Worm (Caenorhabditis elegans) whole organism, L1 larva: ENCODE results near the gene ttm-2.

Experiments
- C04F5.9 ChIP-seq: sonication (generic microtip); optimal IDR thresholded peaks from 2 replicates; lab custom pipeline; 2016; ENCODE audit warnings: missing genetic modification characterization, missing compliant biosample characterization
- F16B12.6 ChIP-seq: fragments of 150-350 bp; optimal IDR thresholded peaks from 2 replicates; lab custom pipeline; 2014; ENCODE audit warnings: missing biosample characterization, missing genetic modification characterization
- aha-1 ChIP-seq: fragments of 150-350 bp; optimal IDR thresholded peaks from 2 replicates; lab custom pipeline; 2014; ENCODE audit warnings: missing biosample characterization, missing genetic modification characterization
- blmp-1 ChIP-seq: fragments of 150-350 bp; optimal IDR thresholded peaks from 2 replicates; lab custom pipeline; 2014; ENCODE audit warnings: missing biosample characterization, missing genetic modification characterization
- ceh-63 ChIP-seq: fragments of 200-800 bp; sonication (Bioruptor generic); optimal IDR thresholded peaks from 2 replicates; lab custom pipeline; 2018; ENCODE audit warnings: mild to moderate bottlenecking, missing genetic modification characterization, missing compliant biosample characterization
- ceh-8 ChIP-seq: fragments of 200-800 bp; sonication (Bioruptor generic); optimal IDR thresholded peaks from 2 replicates; lab custom pipeline; 2018; ENCODE audit warnings: mild to moderate bottlenecking, missing genetic modification characterization, moderate library complexity, missing compliant biosample characterization
- ceh-82 ChIP-seq, 3 experiments: fragments of 150-350 bp in 1 of 3; sonication (generic microtip) in 2 of 3; optimal IDR thresholded peaks; 2 replicates each; lab custom pipeline; 2014 to 2017; ENCODE audit warnings: missing biosample characterization in 3 of 3, missing genetic modification characterization in 3 of 3
- dpl-1 ChIP-seq, 3 experiments: fragments of 150-350 bp in 2 of 3; sonication (generic microtip) in 1 of 3; optimal IDR thresholded peaks; 2 replicates each; lab custom pipeline; 2014 to 2017; ENCODE audit warnings: missing biosample characterization in 3 of 3, missing genetic modification characterization in 3 of 3, missing genetic modification reagents in 3 of 3
- dsc-1 ChIP-seq: sonication (generic microtip); optimal IDR thresholded peaks from 2 replicates; lab custom pipeline; 2016; ENCODE audit warnings: mild to moderate bottlenecking, missing genetic modification characterization, missing compliant biosample characterization
- efl-1 ChIP-seq, 4 experiments: fragments of 150-350 bp; optimal IDR thresholded peaks in 3 of 4; peaks in 1 of 4; 1 replicate in 1 of 4; 2 replicates in 3 of 4; lab custom pipeline; 2014; ENCODE audit warnings: missing biosample characterization in 2 of 4, missing genetic modification characterization in 2 of 4, missing genetic modification reagents in 2 of 4
- efl-3 ChIP-seq: fragments of 200-800 bp; sonication (Bioruptor generic); optimal IDR thresholded peaks from 2 replicates; lab custom pipeline; 2018; ENCODE audit warnings: mild to moderate bottlenecking, missing genetic modification characterization, missing compliant biosample characterization
- egl-13 ChIP-seq: sonication (generic microtip); optimal IDR thresholded peaks from 2 replicates; lab custom pipeline; 2016; ENCODE audit warnings: missing genotype, missing genetic modification reagents, missing genetic modification characterization, missing compliant biosample characterization
- egl-27 ChIP-seq, 2 experiments: fragments of 150-350 bp in 1 of 2; sonication (generic microtip); optimal IDR thresholded peaks; 3 replicates each; lab custom pipeline; 2017 to 2018; ENCODE audit warnings: missing biosample characterization in 2 of 2, missing genetic modification characterization in 2 of 2, missing genetic modification reagents in 2 of 2
- elt-2 ChIP-seq: sonication (generic microtip); optimal IDR thresholded peaks from 2 replicates; lab custom pipeline; 2016; ENCODE audit warnings: missing genetic modification characterization, mild to moderate bottlenecking, inconsistent platforms, missing compliant biosample characterization, missing genetic modification reagents
- elt-3 ChIP-seq, 6 experiments: fragments of 150-350 bp in 1 of 6; sonication (generic microtip); optimal IDR thresholded peaks; 2 replicates each; lab custom pipeline; 2017 to 2018; ENCODE audit warnings: missing biosample characterization in 6 of 6, missing genetic modification characterization in 6 of 6, inconsistent platforms in 1 of 6
- ets-5 ChIP-seq: fragments of 200-800 bp; sonication (Bioruptor generic); IDR thresholded peaks from 2 replicates; pipeline ENCODE4 v1.3.6; 2022; ENCODE audit warnings: missing genetic modification characterization, missing compliant biosample characterization
- fkh-10 ChIP-seq: sonication (generic microtip); optimal IDR thresholded peaks from 2 replicates; lab custom pipeline; 2017; ENCODE audit warnings: missing biosample characterization, missing genetic modification reagents, missing genetic modification characterization
- hlh-17 ChIP-seq: fragments of 200-800 bp; sonication (Bioruptor generic); optimal IDR thresholded peaks from 2 replicates; lab custom pipeline; 2018; ENCODE audit warnings: missing genetic modification characterization, mild to moderate bottlenecking, missing compliant biosample characterization, moderate library complexity, borderline replicate concordance
- jun-1 ChIP-seq: fragments of 150-350 bp; optimal IDR thresholded peaks from 2 replicates; lab custom pipeline; 2014; ENCODE audit warnings: missing biosample characterization, missing genetic modification reagents, missing genetic modification characterization
- lin-14 ChIP-seq: fragments of 200-800 bp; sonication (Bioruptor generic); optimal IDR thresholded peaks from 2 replicates; lab custom pipeline; 2018; ENCODE audit warnings: mild to moderate bottlenecking, missing genetic modification characterization, moderate library complexity, missing compliant biosample characterization
- lin-35 ChIP-seq, 2 experiments: fragments of 150-350 bp; optimal IDR thresholded peaks; 2 replicates each; lab custom pipeline; 2014; ENCODE audit warnings: missing biosample characterization in 2 of 2, missing genetic modification characterization in 2 of 2, missing genetic modification reagents in 2 of 2
- lin-39 ChIP-seq: fragments of 150-350 bp; optimal IDR thresholded peaks from 2 replicates; lab custom pipeline; 2014; ENCODE audit warnings: missing biosample characterization, missing genetic modification reagents, missing genetic modification characterization
- lsy-2 ChIP-seq, 2 experiments: fragments of 150-350 bp; optimal IDR thresholded peaks; 2 replicates each; lab custom pipeline; 2014; ENCODE audit warnings: missing biosample characterization in 2 of 2, missing genetic modification characterization in 2 of 2
- mab-9 ChIP-seq: fragments of 200-800 bp; sonication (Bioruptor generic); IDR thresholded peaks from 2 replicates; pipeline ENCODE4 v1.3.6; 2022; ENCODE audit warnings: missing genetic modification reagents, missing genetic modification characterization, missing compliant biosample characterization
- mdl-1 ChIP-seq, 2 experiments: fragments of 150-350 bp; optimal IDR thresholded peaks; 2 replicates each; lab custom pipeline; 2014 to 2017; ENCODE audit warnings: missing biosample characterization in 2 of 2, missing genetic modification characterization in 2 of 2, inconsistent platforms in 1 of 2
- mef-2 ChIP-seq: fragments of 150-350 bp; optimal IDR thresholded peaks from 2 replicates; lab custom pipeline; 2014; ENCODE audit warnings: missing biosample characterization, missing genetic modification characterization
- mep-1 ChIP-seq: fragments of 150-350 bp; optimal IDR thresholded peaks from 2 replicates; lab custom pipeline; 2014; ENCODE audit warnings: missing biosample characterization, missing genetic modification characterization
- nhr-11 ChIP-seq: fragments of 150-350 bp; optimal IDR thresholded peaks from 2 replicates; lab custom pipeline; 2014; ENCODE audit warnings: missing biosample characterization, missing genetic modification characterization
- nhr-19 ChIP-seq: fragments of 200-800 bp; sonication (Bioruptor generic); conservative IDR thresholded peaks from 2 replicates; pipeline ENCODE4 v1.3.6; 2022; ENCODE audit warnings: missing genetic modification characterization, missing compliant biosample characterization
- nhr-20 ChIP-seq: sonication (generic microtip); optimal IDR thresholded peaks from 2 replicates; lab custom pipeline; 2016; ENCODE audit warnings: mild to moderate bottlenecking, missing genetic modification characterization, missing compliant biosample characterization
- nhr-237 ChIP-seq: fragments of 150-350 bp; optimal IDR thresholded peaks from 2 replicates; lab custom pipeline; 2014; ENCODE audit warnings: missing biosample characterization, missing genetic modification characterization
- nhr-28 ChIP-seq: fragments of 150-350 bp; optimal IDR thresholded peaks from 2 replicates; lab custom pipeline; 2014; ENCODE audit warnings: missing biosample characterization, missing genetic modification characterization
- nhr-47 ChIP-seq: sonication (generic microtip); optimal IDR thresholded peaks from 2 replicates; lab custom pipeline; 2016; ENCODE audit warnings: mild to moderate bottlenecking, missing genetic modification characterization, moderate library complexity, missing compliant biosample characterization
- nhr-71 ChIP-seq: sonication (generic microtip); optimal IDR thresholded peaks from 2 replicates; lab custom pipeline; 2016; ENCODE audit warnings: mild to moderate bottlenecking, missing genetic modification characterization, moderate library complexity, missing compliant biosample characterization
- nhr-85 ChIP-seq: sonication (generic microtip); peaks from one replicate; lab custom pipeline; 2016; ENCODE audit warnings: missing genetic modification characterization, inconsistent platforms, missing compliant biosample characterization
- pax-3 ChIP-seq: fragments of 200-800 bp; sonication (Bioruptor generic); optimal IDR thresholded peaks from 2 replicates; lab custom pipeline; 2018; ENCODE audit warnings: mild to moderate bottlenecking, missing genetic modification characterization, moderate library complexity, missing compliant biosample characterization
- rnt-1 ChIP-seq: sonication (generic microtip); optimal IDR thresholded peaks from 2 replicates; lab custom pipeline; 2016; ENCODE audit warnings: mild to moderate bottlenecking, missing genetic modification characterization, moderate library complexity, missing compliant biosample characterization
- snu-23 ChIP-seq: sonication (generic microtip); optimal IDR thresholded peaks from 2 replicates; lab custom pipeline; 2016; ENCODE audit warnings: missing genetic modification characterization, missing compliant biosample characterization
- tbx-2 ChIP-seq: sonication (generic microtip); optimal IDR thresholded peaks from 2 replicates; lab custom pipeline; 2016; ENCODE audit warnings: missing genetic modification characterization, missing compliant biosample characterization
- unc-130 ChIP-seq: fragments of 150-350 bp; optimal IDR thresholded peaks from 2 replicates; lab custom pipeline; 2017; ENCODE audit warnings: missing biosample characterization, missing genetic modification characterization, inconsistent platforms
- unc-62 ChIP-seq: fragments of 150-350 bp; optimal IDR thresholded peaks from 2 replicates; lab custom pipeline; 2014; ENCODE audit warnings: missing biosample characterization, missing genetic modification reagents, missing genetic modification characterization
- vab-15 ChIP-seq: sonication (generic microtip); optimal IDR thresholded peaks from 2 replicates; lab custom pipeline; 2017; ENCODE audit warnings: missing genotype, mild to moderate bottlenecking, missing genetic modification characterization, missing compliant biosample characterization
- zag-1 ChIP-seq: fragments of 150-350 bp; optimal IDR thresholded peaks from 2 replicates; lab custom pipeline; 2014; ENCODE audit warnings: missing biosample characterization, missing genetic modification characterization
- ztf-4 ChIP-seq: fragments of 150-350 bp; optimal IDR thresholded peaks from 2 replicates; lab custom pipeline; 2014; ENCODE audit warnings: missing biosample characterization, missing genetic modification characterization

The ttm-2 gene

DNA sequence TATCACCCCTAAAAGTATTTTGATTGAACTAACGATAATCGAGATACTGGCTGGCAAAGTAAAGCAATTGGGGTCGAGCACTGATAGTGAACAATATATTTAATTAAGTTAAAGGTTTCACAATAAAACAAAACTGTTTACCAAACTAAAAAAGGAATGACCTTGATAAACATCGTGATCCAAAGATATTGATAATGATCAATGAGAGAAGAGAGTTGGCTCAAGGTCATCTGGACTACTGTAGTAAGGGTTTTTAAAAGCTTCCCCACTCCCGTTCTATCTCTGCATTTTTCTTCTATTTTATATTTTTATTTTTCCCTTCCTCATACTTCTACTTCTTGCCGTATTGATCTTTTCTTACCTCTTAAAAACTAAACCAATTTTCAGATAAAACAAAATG, 16.6 kb downstream of the ttm-2 start, which contains the start of gene F41C3.2 (continued):
- TF ChIP-seq lin-14 (GFP tag; lab: Kevin White, UChicago) (peak; percentile 17), unc-130 (tag; lab: Kevin White, UChicago) (no peak), nhr-47 (tag; lab: Kevin White, UChicago) (peak; percentile 26), lsy-2 (tag; optimal IDR thresholded peaks at IDR 0.05; lab: Kevin White, UChicago) (peak in 1 of 2 experiments; percentile 58)
- TF ChIP-seq, all 84 proteins: peak for 9

DNA sequence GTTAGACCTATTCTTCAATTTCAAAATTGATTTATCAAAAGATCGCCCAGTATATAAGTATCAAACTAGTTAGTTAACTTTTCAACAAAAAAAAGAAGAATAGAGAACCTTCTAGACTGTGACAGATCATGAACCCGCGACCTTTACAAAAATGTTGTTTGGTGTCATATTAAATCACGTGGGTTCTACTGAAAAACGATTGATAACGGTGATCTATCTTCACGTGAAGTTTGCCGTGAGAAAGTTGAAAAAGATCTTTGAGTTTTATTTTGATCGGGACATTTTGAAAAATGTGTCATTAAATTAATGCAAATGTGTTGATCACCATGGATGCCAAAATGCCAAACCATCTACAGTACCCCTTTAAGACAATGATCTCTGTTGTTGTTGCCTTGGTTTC, 17.8 kb downstream of the ttm-2 start:
- TF ChIP-seq nhr-20 (tag; lab: Kevin White, UChicago) (peak; percentile 61), nhr-85 (tag; lab: Kevin White, UChicago) (peak; percentile 87), rnt-1 (tag; lab: Kevin White, UChicago) (no peak), elt-2 (tag; lab: Kevin White, UChicago) (no peak), snu-23 (GFP tag; lab: Kevin White, UChicago) (peak; percentile 6), tbx-2 (tag; lab: Kevin White, UChicago) (peak; percentile 31), mep-1 (tag; lab: Kevin White, UChicago) (peak; percentile 1), ets-5 (GFP tag; lab: Robert Waterston, UW) (no peak), lin-35 (GFP tag; optimal IDR thresholded peaks at IDR 0.05; lab: Kevin White, UChicago) (peak in 1 of 2 experiments; percentile 14), ceh-8 (GFP tag; lab: Kevin White, UChicago) (no peak), pax-3 (tag; lab: Kevin White, UChicago) (no peak), C04F5.9 (tag; lab: Kevin White, UChicago) (no peak), unc-130 (tag; lab: Kevin White, UChicago) (peak; percentile 3), nhr-11 (no peak), nhr-19 (GFP tag; lab: Robert Waterston, UW) (peak; percentile 41), aha-1 (tag; lab: Kevin White, UChicago) (no peak), efl-1 (optimal IDR thresholded peaks at IDR 0.05; lab: Kevin White, UChicago) (no peak), efl-1 (GFP tag; optimal IDR thresholded peaks at IDR 0.05 in 1 of 2; lab: Kevin White, UChicago) (peak in 1 of 2 experiments; percentile 93), ceh-63 (GFP tag; lab: Kevin White, UChicago) (no peak), dsc-1 (tag; lab: Kevin White, UChicago) (no peak), lin-39 (no peak), lin-14 (GFP tag; lab: Kevin White, UChicago) (peak; percentile 5), jun-1 (tag; lab: Kevin White, UChicago) (no peak), mdl-1 (tag; optimal IDR thresholded peaks at IDR 0.05; lab: Kevin White, UChicago) (peak in 1 of 2 experiments; percentile 48), nhr-71 (tag; lab: Kevin White, UChicago) (peak; percentile 56), egl-27 (tag; optimal IDR thresholded peaks at IDR 0.05; lab: Kevin White, UChicago) (no peak), nhr-237 (tag; lab: Kevin White, UChicago) (no peak), vab-15 (tag; lab: Kevin White, UChicago) (no peak), efl-3 (GFP tag; lab: Kevin White, UChicago) (no peak), lsy-2 (tag; optimal IDR thresholded peaks at IDR 0.05; lab: Kevin White, UChicago) (no peak), elt-3 (tag; optimal IDR thresholded peaks at IDR 0.05; lab: Kevin White, UChicago) (peak in 3 of 6 experiments; percentile 27 to 65 (median 46))

ce11 chrII:4747697-4748096, 18.5 kb downstream of the ttm-2 start:
- TF ChIP-seq unc-62 (no peak), elt-3 (tag; optimal IDR thresholded peaks at IDR 0.05; lab: Kevin White, UChicago) (peak in 1 of 6 experiments; percentile 51), efl-1 (optimal IDR thresholded peaks at IDR 0.05; lab: Kevin White, UChicago) (no peak), efl-1 (GFP tag; optimal IDR thresholded peaks at IDR 0.05 in 1 of 2; lab: Kevin White, UChicago) (peak in 1 of 2 experiments; percentile 55), nhr-85 (tag; lab: Kevin White, UChicago) (peak; percentile 71), lin-14 (GFP tag; lab: Kevin White, UChicago) (peak; percentile 8), zag-1 (tag; lab: Kevin White, UChicago) (no peak), nhr-71 (tag; lab: Kevin White, UChicago) (peak; percentile 21), tbx-2 (tag; lab: Kevin White, UChicago) (no peak)

- TF ChIP-seq fkh-10 (GFP tag; lab: Kevin White, UChicago) (no peak), elt-2 (tag; lab: Kevin White, UChicago) (no peak), egl-13 (tag; lab: Kevin White, UChicago) (no peak), F16B12.6 (tag; lab: Kevin White, UChicago) (no peak), hlh-17 (GFP tag; lab: Kevin White, UChicago) (no peak), mef-2 (tag; lab: Kevin White, UChicago) (no peak), ceh-82 (tag; optimal IDR thresholded peaks at IDR 0.05; lab: Kevin White, UChicago) (no peak), ztf-4 (tag; lab: Kevin White, UChicago) (no peak), nhr-28 (no peak), nhr-19 (GFP tag; lab: Robert Waterston, UW) (peak; percentile 40), dpl-1 (GFP tag; optimal IDR thresholded peaks at IDR 0.05; lab: Kevin White, UChicago) (no peak), blmp-1 (tag; lab: Kevin White, UChicago) (peak; percentile 32), mep-1 (tag; lab: Kevin White, UChicago) (no peak), snu-23 (GFP tag; lab: Kevin White, UChicago) (peak; percentile 5), mab-9 (GFP tag; lab: Robert Waterston, UW) (no peak), nhr-47 (tag; lab: Kevin White, UChicago) (peak; percentile 30), mdl-1 (tag; optimal IDR thresholded peaks at IDR 0.05; lab: Kevin White, UChicago) (peak in 1 of 2 experiments; percentile 44)
Measured at ce11 chrII:4747063-4747462, 19.1 kb downstream of the ttm-2 start.
